Fruit fly (Drosophila melanogaster) whole organism, embryonic: ENCODE measurements around the gene CG43367.
A peak's percentile ranks its signal among the peaks of the same experiment; 100 is the strongest.

Experiments
- ATbp ChIP-seq: fragments of 200-800 bp; sonication (Bioruptor generic); optimal IDR thresholded peaks from 2 replicates; lab custom pipeline; 2017; ENCODE audit warnings: missing biosample characterization, mild to moderate bottlenecking, missing genetic modification characterization, missing genetic modification reagents
- Abd-B ChIP-seq: fragments of 200-800 bp; sonication (Bioruptor generic); optimal IDR thresholded peaks from 2 replicates; lab custom pipeline; 2018; ENCODE audit warnings: missing biosample characterization, mild to moderate bottlenecking, missing genetic modification characterization, moderate library complexity
- Bteb2 ChIP-seq: fragments of 200-800 bp; sonication (Bioruptor generic); optimal IDR thresholded peaks from 2 replicates; lab custom pipeline; 2016; ENCODE audit warnings: missing biosample characterization, missing genetic modification characterization
- CG10565 ChIP-seq: fragments of 200-800 bp; sonication (Bioruptor generic); optimal IDR thresholded peaks from 3 replicates; lab custom pipeline; 2016; ENCODE audit warnings: missing biosample characterization, mild to moderate bottlenecking, missing genetic modification characterization
- CG11398 ChIP-seq: fragments of 200-800 bp; sonication (Bioruptor generic); optimal IDR thresholded peaks from 2 replicates; lab custom pipeline; 2016; ENCODE audit warnings: missing biosample characterization, missing genetic modification characterization
- CG12299 ChIP-seq: fragments of 200-800 bp; sonication (Bioruptor generic); optimal IDR thresholded peaks from 2 replicates; lab custom pipeline; 2018; ENCODE audit warnings: missing biosample characterization, mild to moderate bottlenecking, missing genetic modification characterization
- CG17328 ChIP-seq: fragments of 200-800 bp; sonication (Bioruptor generic); IDR thresholded peaks from 2 replicates; pipeline ENCODE4 v1.3.6; 2022; ENCODE audit warnings: missing biosample characterization, missing genetic modification characterization
- CG17829 ChIP-seq: fragments of 200-800 bp; optimal IDR thresholded peaks from 2 replicates; lab custom pipeline; 2019; ENCODE audit warnings: missing biosample characterization, mild to moderate bottlenecking, missing genetic modification characterization, moderate library complexity
- CG17912 ChIP-seq: fragments of 200-800 bp; sonication (Bioruptor generic); optimal IDR thresholded peaks from 2 replicates; lab custom pipeline; 2018; ENCODE audit warnings: missing biosample characterization, mild to moderate bottlenecking, missing genetic modification characterization
- CG2712 ChIP-seq: fragments of 200-800 bp; optimal IDR thresholded peaks from 3 replicates; lab custom pipeline; 2019; ENCODE audit warnings: missing biosample characterization, mild to moderate bottlenecking, missing genetic modification characterization, moderate library complexity
- CG4820 ChIP-seq: fragments of 200-800 bp; sonication (Bioruptor generic); optimal IDR thresholded peaks from 3 replicates; lab custom pipeline; 2016; ENCODE audit warnings: missing biosample characterization, missing genetic modification characterization
- CG5245 ChIP-seq: fragments of 200-800 bp; sonication (Bioruptor generic); optimal IDR thresholded peaks from 3 replicates; lab custom pipeline; 2016; ENCODE audit warnings: missing biosample characterization, missing genetic modification characterization
- CG6689 ChIP-seq: fragments of 200-800 bp; sonication (Bioruptor generic); IDR thresholded peaks from 2 replicates; pipeline ENCODE4 v1.3.6; 2022; ENCODE audit warnings: missing biosample characterization, missing genetic modification characterization
- CG6791 ChIP-seq: fragments of 200-800 bp; sonication (Bioruptor generic); IDR thresholded peaks from 3 replicates; pipeline ENCODE4 v1.3.6; 2022; ENCODE audit warnings: missing biosample characterization, missing genetic modification characterization; ENCODE audit not compliant: partially characterized antibody
- CG8089 ChIP-seq: fragments of 200-800 bp; sonication (Bioruptor generic); optimal IDR thresholded peaks from 3 replicates; lab custom pipeline; 2016; ENCODE audit warnings: missing biosample characterization, missing genetic modification characterization
- CG9727 ChIP-seq: fragments of 200-800 bp; sonication (Bioruptor generic); optimal IDR thresholded peaks from 3 replicates; lab custom pipeline; 2017; ENCODE audit warnings: missing biosample characterization, mild to moderate bottlenecking, missing genetic modification characterization
- CG9876 ChIP-seq: fragments of 200-800 bp; sonication (Bioruptor generic); optimal IDR thresholded peaks from 2 replicates; lab custom pipeline; 2016; ENCODE audit warnings: missing biosample characterization, missing genetic modification characterization
- Dip3 ChIP-seq: fragments of 200-800 bp; sonication (Bioruptor generic); optimal IDR thresholded peaks from 3 replicates; lab custom pipeline; 2016; ENCODE audit warnings: missing biosample characterization, missing genetic modification characterization
- Dll ChIP-seq: fragments of 200-800 bp; sonication (Bioruptor generic); IDR thresholded peaks from 4 replicates; pipeline ENCODE4 v1.3.6; 2022; ENCODE audit warnings: missing biosample characterization, missing genetic modification characterization; ENCODE audit not compliant: partially characterized antibody
- Doc2 ChIP-seq: fragments of 200-800 bp; sonication (Bioruptor generic); IDR thresholded peaks from 2 replicates; pipeline ENCODE4 v1.3.6; 2022; ENCODE audit warnings: missing biosample characterization, missing genetic modification characterization
- Kr ChIP-seq: fragments of 200-800 bp; sonication (Bioruptor generic); optimal IDR thresholded peaks from 2 replicates; lab custom pipeline; 2017; ENCODE audit warnings: missing biosample characterization, mild to moderate bottlenecking, missing genetic modification characterization
- Lim3 ChIP-seq: fragments of 200-800 bp; sonication (Bioruptor generic); IDR thresholded peaks from 2 replicates; pipeline ENCODE4 v1.3.6; 2022; ENCODE audit warnings: missing biosample characterization, missing genetic modification characterization
- MTF-1 ChIP-seq: fragments of 200-800 bp; sonication (Bioruptor generic); optimal IDR thresholded peaks from 2 replicates; lab custom pipeline; 2018; ENCODE audit warnings: missing biosample characterization, mild to moderate bottlenecking, missing genetic modification characterization, borderline replicate concordance
- Mad ChIP-seq: fragments of 200-800 bp; sonication (Bioruptor generic); optimal IDR thresholded peaks from 2 replicates; lab custom pipeline; 2016; ENCODE audit warnings: missing biosample characterization, missing genetic modification characterization
- Myb ChIP-seq: fragments of 200-800 bp; sonication (Bioruptor generic); optimal IDR thresholded peaks from 2 replicates; lab custom pipeline; 2016; ENCODE audit warnings: missing biosample characterization, missing genetic modification characterization
- NC2α ChIP-seq: fragments of 200-800 bp; sonication (Bioruptor generic); optimal IDR thresholded peaks from 2 replicates; lab custom pipeline; 2016; ENCODE audit warnings: missing biosample characterization, missing genetic modification characterization
- Spps ChIP-seq: fragments of 200-800 bp; sonication (Bioruptor generic); optimal IDR thresholded peaks from 2 replicates; lab custom pipeline; 2018; ENCODE audit warnings: missing biosample characterization, mild to moderate bottlenecking, missing genetic modification characterization
- Xrp1 ChIP-seq: fragments of 200-800 bp; sonication (Bioruptor generic); IDR thresholded peaks from 2 replicates; pipeline ENCODE4 v1.3.6; 2022; ENCODE audit warnings: missing biosample characterization, missing genetic modification characterization
- btn ChIP-seq: fragments of 200-800 bp; sonication (Bioruptor generic); optimal IDR thresholded peaks from 2 replicates; lab custom pipeline; 2016; ENCODE audit warnings: missing biosample characterization, missing genetic modification characterization
- cas ChIP-seq: fragments of 200-800 bp; sonication (Bioruptor generic); IDR thresholded peaks from 2 replicates; pipeline ENCODE4 v1.3.6; 2022; ENCODE audit warnings: missing biosample characterization, missing genetic modification characterization
- corto ChIP-seq: fragments of 200-800 bp; sonication (Bioruptor generic); optimal IDR thresholded peaks from 2 replicates; lab custom pipeline; 2016; ENCODE audit warnings: missing biosample characterization, mild to moderate bottlenecking, missing genetic modification characterization, moderate library complexity
- dmrt11E ChIP-seq: fragments of 200-800 bp; sonication (Bioruptor generic); optimal IDR thresholded peaks from 3 replicates; lab custom pipeline; 2018; ENCODE audit warnings: missing biosample characterization, mild to moderate bottlenecking, missing genetic modification characterization, moderate library complexity
- eyg ChIP-seq: fragments of 200-800 bp; sonication (Bioruptor generic); optimal IDR thresholded peaks from 3 replicates; lab custom pipeline; 2016; ENCODE audit warnings: missing biosample characterization, missing genetic modification characterization
- fd96Cb ChIP-seq: fragments of 200-800 bp; sonication (Bioruptor generic); optimal IDR thresholded peaks from 2 replicates; lab custom pipeline; 2018; ENCODE audit warnings: missing biosample characterization, mild to moderate bottlenecking, missing genetic modification characterization, moderate library complexity
- gcm ChIP-seq: fragments of 200-800 bp; sonication (Bioruptor generic); optimal IDR thresholded peaks from 2 replicates; lab custom pipeline; 2019; ENCODE audit warnings: missing biosample characterization, mild to moderate bottlenecking, missing genetic modification characterization, moderate library complexity
- gcm2 ChIP-seq: fragments of 200-800 bp; sonication (Bioruptor generic); optimal IDR thresholded peaks from 2 replicates; lab custom pipeline; 2016; ENCODE audit warnings: missing biosample characterization, missing genetic modification characterization
- gt ChIP-seq: fragments of 200-800 bp; sonication (Bioruptor generic); IDR thresholded peaks from 2 replicates; pipeline ENCODE4 v1.3.6; 2022; ENCODE audit warnings: missing biosample characterization, missing genetic modification characterization
- hb ChIP-seq: fragments of 200-800 bp; sonication (Bioruptor generic); IDR thresholded peaks from 3 replicates; pipeline ENCODE4 v1.3.6; 2022; ENCODE audit warnings: missing biosample characterization, missing genetic modification characterization; ENCODE audit not compliant: partially characterized antibody
- inv ChIP-seq: fragments of 200-800 bp; sonication (Bioruptor generic); IDR thresholded peaks from 2 replicates; pipeline ENCODE4 v1.3.6; 2022; ENCODE audit warnings: missing biosample characterization, missing genetic modification characterization; ENCODE audit not compliant: partially characterized antibody
- lbe ChIP-seq: fragments of 200-800 bp; sonication (Bioruptor generic); optimal IDR thresholded peaks from 2 replicates; lab custom pipeline; 2016; ENCODE audit warnings: missing biosample characterization, mild to moderate bottlenecking, missing genetic modification characterization
- lmd ChIP-seq: fragments of 200-800 bp; sonication (Bioruptor generic); IDR thresholded peaks from 2 replicates; pipeline ENCODE4 v1.3.6; 2022; ENCODE audit warnings: missing biosample characterization, missing genetic modification characterization
- lov ChIP-seq, 2 experiments: fragments of 200-800 bp in 1 of 2; fragments of >200 bp in 1 of 2; sonication (Bioruptor generic) in 1 of 2; IDR thresholded peaks in 1 of 2; optimal IDR thresholded peaks in 1 of 2; 2 replicates in 1 of 2; 3 replicates in 1 of 2; pipeline versions ENCODE4 v1.3.6 to Lab custom; 2017 to 2022; ENCODE audit warnings: missing biosample characterization in 1 of 2, missing genetic modification characterization in 1 of 2
- nerfin-2 ChIP-seq: fragments of 200-800 bp; sonication (Bioruptor generic); IDR thresholded peaks from 2 replicates; pipeline ENCODE4 v1.3.6; 2022; ENCODE audit warnings: missing biosample characterization, missing genetic modification characterization; ENCODE audit not compliant: partially characterized antibody
- oc ChIP-seq: fragments of 200-800 bp; sonication (Bioruptor generic); optimal IDR thresholded peaks from 2 replicates; lab custom pipeline; 2018; ENCODE audit warnings: missing biosample characterization, mild to moderate bottlenecking, missing genetic modification characterization, moderate library complexity
- pb ChIP-seq: fragments of 200-800 bp; sonication (Bioruptor generic); optimal IDR thresholded peaks from 3 replicates; lab custom pipeline; 2016; ENCODE audit warnings: missing biosample characterization, missing genetic modification characterization
- peb ChIP-seq: fragments of 200-800 bp; sonication (Bioruptor generic); IDR thresholded peaks from 2 replicates; pipeline ENCODE4 v1.3.6; 2022; ENCODE audit warnings: missing biosample characterization, missing genetic modification characterization
- pho ChIP-seq: fragments of 200-800 bp; sonication (Bioruptor generic); optimal IDR thresholded peaks from 2 replicates; lab custom pipeline; 2016; ENCODE audit warnings: missing biosample characterization, missing genetic modification characterization
- pros ChIP-seq: fragments of 200-800 bp; sonication (Bioruptor generic); optimal IDR thresholded peaks from 3 replicates; lab custom pipeline; 2019; ENCODE audit warnings: missing biosample characterization, mild to moderate bottlenecking, missing genetic modification characterization, moderate library complexity
- tio ChIP-seq: fragments of 200-800 bp; sonication (Bioruptor generic); optimal IDR thresholded peaks from 2 replicates; lab custom pipeline; 2017; ENCODE audit warnings: missing biosample characterization, missing genetic modification characterization, inconsistent platforms
- zen ChIP-seq: fragments of 200-800 bp; sonication (Bioruptor generic); optimal IDR thresholded peaks from 3 replicates; lab custom pipeline; 2018; ENCODE audit warnings: missing biosample characterization, mild to moderate bottlenecking, missing genetic modification characterization, moderate library complexity

The CG43367 gene

dm6 chr3L:4269920-4270319, 76.1 kb downstream of the CG43367 start (continued):
- TF ChIP-seq lbe (GFP tag; lab: Kevin White, UChicago) (peak; percentile 75), Kr (no peak), lov (optimal IDR thresholded peaks at IDR 0.05; lab: Kevin White, UChicago) (no peak), lov (GFP tag; IDR thresholded peaks at IDR 0.05; lab: Robert Waterston, UW) (no peak), Bteb2 (GFP tag; lab: Kevin White, UChicago) (no peak), cas (GFP tag; lab: Robert Waterston, UW) (0 out of 2 replicates have a peak, but pooled peaks have one; percentile 10), CG2712 (peak; percentile 87), Myb (GFP tag; lab: Kevin White, UChicago) (no peak), CG5245 (GFP tag; lab: Kevin White, UChicago) (peak; percentile 34), inv (GFP tag; lab: Robert Waterston, UW) (no peak), CG4820 (GFP tag; lab: Kevin White, UChicago) (peak; percentile 11), gcm2 (GFP tag; lab: Kevin White, UChicago) (no peak), zen (tag; lab: Kevin White, UChicago) (no peak), ATbp (GFP tag; lab: Kevin White, UChicago) (peak; percentile 69), pho (GFP tag; lab: Kevin White, UChicago) (no peak), CG6689 (peak; percentile 77), CG8089 (GFP tag; lab: Kevin White, UChicago) (no peak), Abd-B (GFP tag; lab: Kevin White, UChicago) (peak; percentile 65), CG17829 (tag; lab: Kevin White, UChicago) (peak; percentile 81), CG6791 (GFP tag; lab: Robert Waterston, UW) (0 out of 3 replicates have a peak, but pooled peaks have one; percentile 15), CG12299 (peak; percentile 63), nerfin-2 (GFP tag; lab: Robert Waterston, UW) (no peak), dmrt11E (tag; lab: Kevin White, UChicago) (peak; percentile 68), oc (tag; lab: Kevin White, UChicago) (peak; percentile 74), gcm (GFP tag; lab: Kevin White, UChicago) (peak; percentile 72), NC2α (no peak), btn (no peak), Spps (peak; percentile 52), gt (0 out of 2 replicates have a peak, but pooled peaks have one; percentile 7), CG9727 (GFP tag; lab: Kevin White, UChicago) (peak; percentile 57), CG11398 (GFP tag; lab: Kevin White, UChicago) (no peak), Dip3 (GFP tag; lab: Kevin White, UChicago) (no peak), Xrp1 (peak; percentile 81), CG9876 (GFP tag; lab: Kevin White, UChicago) (no peak), CG17328 (GFP tag; lab: Robert Waterston, UW) (peak; percentile 31; the same call in 1 of the 2 replicates), pb (GFP tag; lab: Kevin White, UChicago) (no peak), hb (GFP tag; lab: Robert Waterston, UW) (no peak), Dll (GFP tag; lab: Robert Waterston, UW) (no peak), MTF-1 (peak; percentile 15), corto (no peak), CG10565 (no peak), pros (GFP tag; lab: Kevin White, UChicago) (no peak), tio (GFP tag; lab: Kevin White, UChicago) (peak; percentile 27), lmd (peak; percentile 66), Doc2 (no peak), CG17912 (GFP tag; lab: Kevin White, UChicago) (no peak), fd96Cb (tag; lab: Kevin White, UChicago) (peak; percentile 72), Lim3 (GFP tag; lab: Robert Waterston, UW) (no peak), eyg (no peak), Mad (GFP tag; lab: Kevin White, UChicago) (no peak), peb (GFP tag; lab: Robert Waterston, UW) (peak; percentile 7; the same call in 1 of the 2 replicates)
